Worm (Caenorhabditis elegans) whole organism, midembryonic: ENCODE measurements around the gene ZK218.11.

ENCODE experiments used
- cog-1 ChIP-seq: sonication (generic microtip); optimal IDR thresholded peaks from 2 replicates; lab custom pipeline; 2016; ENCODE audit warnings: missing genetic modification characterization, missing compliant biosample characterization
- flt-1 ChIP-seq: fragments of 200-800 bp; sonication (Bioruptor generic); IDR thresholded peaks from 2 replicates; pipeline ENCODE4 v1.3.6; 2022; ENCODE audit warnings: missing genetic modification characterization, missing compliant biosample characterization
- med-1 ChIP-seq: sonication (generic microtip); optimal IDR thresholded peaks from 2 replicates; lab custom pipeline; 2017; ENCODE audit warnings: missing genetic modification characterization, mild to moderate bottlenecking, missing compliant biosample characterization, antibody characterized with exemption, missing genetic modification reagents; ENCODE audit not compliant: insufficient read depth
- ztf-29 ChIP-seq: fragments of 200-800 bp; sonication (Bioruptor generic); IDR thresholded peaks from 2 replicates; pipeline ENCODE4 v1.3.6; 2022; ENCODE audit warnings: missing genetic modification reagents, missing genetic modification characterization, missing compliant biosample characterization

DNA sequence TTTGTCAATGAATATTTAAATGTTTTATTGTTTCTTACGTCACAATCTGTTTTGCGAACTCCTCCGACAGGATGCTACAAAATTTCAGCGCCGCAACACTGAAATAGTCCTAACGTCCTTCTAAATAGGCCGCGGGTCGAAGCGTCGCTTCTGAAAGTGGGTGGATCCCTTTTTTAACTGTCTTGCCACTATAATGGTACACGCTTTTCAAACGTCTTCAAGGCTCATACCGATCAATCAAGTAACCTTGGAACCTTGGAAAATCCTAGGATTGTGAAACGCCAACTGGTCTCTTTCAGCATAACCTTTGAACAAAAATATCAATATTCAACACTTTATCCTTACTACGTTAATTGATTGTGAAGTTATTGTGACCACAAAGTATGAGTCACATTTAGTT lies 41.6 kb downstream of the ZK218.11 start:
- TF ChIP-seq flt-1 (GFP tag; lab: Robert Waterston, UW): no peak
- TF ChIP-seq med-1 (GFP tag; lab: Kevin White, UChicago): no peak
- TF ChIP-seq cog-1 (tag; lab: Kevin White, UChicago): no peak
- TF ChIP-seq ztf-29 (GFP tag; lab: Robert Waterston, UW): no peak
